Worm (Caenorhabditis elegans): ENCODE measurements around the gene vab-15.

DNA sequence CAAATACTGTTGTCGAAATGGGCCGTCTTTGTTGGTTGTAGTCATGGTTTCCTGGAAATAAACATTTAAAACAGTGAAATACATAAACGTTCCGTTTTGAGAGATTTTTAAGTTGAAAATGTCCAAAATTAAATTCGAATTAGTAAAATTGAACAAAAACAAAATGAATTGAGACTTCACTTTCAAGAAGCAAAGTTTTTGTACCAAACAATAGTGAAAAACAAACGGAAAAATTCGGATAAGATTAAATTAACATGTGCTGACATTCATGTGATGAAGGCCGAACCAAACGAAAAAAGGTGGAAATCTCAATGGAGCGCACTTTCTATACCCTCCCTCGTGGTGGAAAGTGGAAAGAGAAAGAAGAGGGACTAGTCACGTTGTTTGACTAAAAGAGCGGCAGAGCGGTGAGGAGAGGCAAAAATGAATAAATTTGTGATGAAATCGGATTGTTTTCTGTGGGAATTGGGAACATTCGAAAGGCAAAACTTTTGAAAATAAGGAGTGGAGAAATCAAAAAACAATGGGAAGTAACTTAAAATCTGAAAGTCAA lies 9.0 kb upstream of the vab-15 start, which contains the start of gene ipla-2:
- TF ChIP-seq pqm-1 (tag; optimal IDR thresholded peaks at IDR 0.05): no peak
- no peak for TF ChIP-seq fos-1 (tag; optimal IDR thresholded peaks at IDR 0.05)
- no peak for TF ChIP-seq unc-62 (GFP tag; optimal IDR thresholded peaks at IDR 0.05)
- TF ChIP-seq mep-1 (tag; optimal IDR thresholded peaks at IDR 0.05): peak; percentile 81
- peak; percentile 40 to 59 (median 48) for TF ChIP-seq dpl-1 (GFP tag; optimal IDR thresholded peaks at IDR 0.05)
- TF ChIP-seq sox-4 (tag; optimal IDR thresholded peaks at IDR 0.05): no peak
- TF ChIP-seq snu-23 (GFP tag; optimal IDR thresholded peaks at IDR 0.05): peak; percentile 88
- TF ChIP-seq ztf-4 (tag; optimal IDR thresholded peaks at IDR 0.05): peak; percentile 10
- TF ChIP-seq pag-3 (tag; optimal IDR thresholded peaks at IDR 0.05; ENCODE audit: borderline replicate concordance, insufficient read depth): peak; percentile 50
- TF ChIP-seq rnt-1 (tag; optimal IDR thresholded peaks at IDR 0.05): peak; percentile 55

Measured in whole organism, L1 larva.